Worm (Caenorhabditis elegans): ENCODE measurements around the gene hot-2.

ce11 chrV:19230413-19230812 lies 55.9 kb downstream of the hot-2 start, which contains the start of gene sqst-3:
- TF ChIP-seq dao-5 (tag; optimal IDR thresholded peaks at IDR 0.05) (no peak), W03F9.2 (tag; optimal IDR thresholded peaks at IDR 0.05) (no peak), him-1 (tag; optimal IDR thresholded peaks at IDR 0.05) (no peak)
